Fruit fly (Drosophila melanogaster) whole organism, adult: ENCODE data around the gene GlnRS.

Experiments
- CG33017 ChIP-seq: fragments of 200-800 bp; sonication (Bioruptor generic); optimal IDR thresholded peaks from 2 replicates; lab custom pipeline; 2018; ENCODE audit warnings: missing biosample characterization, mild to moderate bottlenecking, missing genetic modification characterization, moderate library complexity
- Crg-1 ChIP-seq: fragments of 200-800 bp; sonication (Bioruptor generic); optimal IDR thresholded peaks from 2 replicates; lab custom pipeline; 2016; ENCODE audit warnings: missing biosample characterization, missing genetic modification characterization
- bab1 ChIP-seq: fragments of 200-800 bp; sonication (Bioruptor generic); optimal IDR thresholded peaks from 3 replicates; lab custom pipeline; 2019; ENCODE audit warnings: missing biosample characterization, mild to moderate bottlenecking, missing genetic modification characterization, moderate library complexity
- cic ChIP-seq: fragments of 200-800 bp; sonication (Bioruptor generic); optimal IDR thresholded peaks from 2 replicates; lab custom pipeline; 2017; ENCODE audit warnings: missing biosample characterization, mild to moderate bottlenecking, missing genetic modification characterization, moderate library complexity

dm6 chr3R:25215123-25215522 lies 50.4 kb downstream of the GlnRS start, which contains the start of gene Saysd1:
- TF ChIP-seq cic (GFP tag; lab: Kevin White, UChicago) (no peak), Crg-1 (GFP tag; lab: Kevin White, UChicago) (no peak), CG33017 (tag; lab: Kevin White, UChicago) (no peak), bab1 (GFP tag; lab: Kevin White, UChicago) (no peak)
